Worm (Caenorhabditis elegans): Measurements from ENCODE around the gene C08E8.1.
"Not testable (repeated sequence)": the region's sequence is repeated elsewhere in the genome, so short reads cannot be mapped to it uniquely, and the experiment has no call there.

Gene C08E8.1

ce11 chrV:18362402-18362801, at the start of gene C08E8.1:
Gene C08E8.1, minus strand, starts transcription at chrV:18362502.
- no peak for TF ChIP-seq B0310.2 (tag; optimal IDR thresholded peaks at IDR 0.05)
- no peak for TF ChIP-seq ets-7 (tag; optimal IDR thresholded peaks at IDR 0.05)
- no peak for TF ChIP-seq F13C5.2 (tag; optimal IDR thresholded peaks at IDR 0.05)
- TF ChIP-seq sea-1 (GFP tag; conservative IDR thresholded peaks at IDR 0.05): no peak
- TF ChIP-seq hmbx-1 (tag; optimal IDR thresholded peaks at IDR 0.05): no peak
- TF ChIP-seq hnd-1 (tag; optimal IDR thresholded peaks at IDR 0.05): no peak
- no peak for TF ChIP-seq scrt-1 (GFP tag; IDR thresholded peaks at IDR 0.05)
- no peak for TF ChIP-seq pes-1 (GFP tag; IDR thresholded peaks at IDR 0.05)
- no peak for TF ChIP-seq tbx-37 (GFP tag; conservative IDR thresholded peaks at IDR 0.05)
- TF ChIP-seq ceh-13 (GFP tag; optimal IDR thresholded peaks at IDR 0.05): no peak
- no peak for TF ChIP-seq aly-1 (tag; optimal IDR thresholded peaks at IDR 0.05)
- TF ChIP-seq tbx-11 (GFP tag; IDR thresholded peaks at IDR 0.05): no peak

ce11 chrV:18410142-18410541, 47.8 kb upstream of the C08E8.1 start, which contains the start of gene srh-207:
Gene srh-207, minus strand, starts transcription at chrV:18410242.
- TF ChIP-seq scrt-1 (GFP tag; IDR thresholded peaks at IDR 0.05) (no peak), B0310.2 (tag; optimal IDR thresholded peaks at IDR 0.05) (no peak), ama-1 (optimal IDR thresholded peaks at IDR 0.05) (no peak), hmbx-1 (tag; optimal IDR thresholded peaks at IDR 0.05) (no peak), hnd-1 (tag; optimal IDR thresholded peaks at IDR 0.05) (no peak), ceh-36 (tag; optimal IDR thresholded peaks at IDR 0.05) (no peak), sea-1 (GFP tag; conservative IDR thresholded peaks at IDR 0.05) (no peak), tbx-37 (GFP tag; conservative IDR thresholded peaks at IDR 0.05) (no peak), flt-1 (GFP tag; IDR thresholded peaks at IDR 0.05) (no peak), F13C5.2 (tag; optimal IDR thresholded peaks at IDR 0.05) (no peak), hmg-4 (GFP tag; optimal IDR thresholded peaks at IDR 0.05) (no peak), tbx-11 (GFP tag; IDR thresholded peaks at IDR 0.05) (no peak), aly-1 (tag; optimal IDR thresholded peaks at IDR 0.05) (no peak), pes-1 (GFP tag; IDR thresholded peaks at IDR 0.05) (no peak), ceh-13 (GFP tag; optimal IDR thresholded peaks at IDR 0.05) (no peak), tra-4 (tag; optimal IDR thresholded peaks at IDR 0.05) (no peak), ets-7 (tag; optimal IDR thresholded peaks at IDR 0.05) (no peak)

DNA sequence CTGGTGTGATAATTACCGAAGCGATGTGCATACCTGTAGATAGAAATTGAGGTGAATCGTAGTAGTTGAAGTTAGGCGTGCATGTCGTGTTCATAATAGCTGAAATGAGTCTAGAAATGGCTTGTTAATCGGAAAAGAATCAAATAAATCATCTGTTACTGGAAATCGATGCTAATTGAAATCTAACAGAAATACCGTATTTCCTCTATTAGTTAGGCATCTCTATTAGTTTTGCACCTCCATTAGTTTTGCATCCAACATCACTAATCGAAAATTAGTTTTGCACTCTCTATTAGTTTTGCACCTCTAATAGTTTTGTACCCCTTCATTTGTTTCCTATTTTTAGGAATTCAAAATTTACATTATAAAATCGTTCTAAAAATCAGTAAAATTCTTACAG, 42.5 kb upstream of the C08E8.1 start, which contains the start of gene srh-209:
TSS of gene srh-209 (minus strand) at position 101 of the 400 bp plus-strand sequence.
- not testable (repeated sequence) for TF ChIP-seq hmg-4 (GFP tag; optimal IDR thresholded peaks at IDR 0.05); flt-1 (GFP tag; IDR thresholded peaks at IDR 0.05); tbx-37 (GFP tag; conservative IDR thresholded peaks at IDR 0.05)

DNA sequence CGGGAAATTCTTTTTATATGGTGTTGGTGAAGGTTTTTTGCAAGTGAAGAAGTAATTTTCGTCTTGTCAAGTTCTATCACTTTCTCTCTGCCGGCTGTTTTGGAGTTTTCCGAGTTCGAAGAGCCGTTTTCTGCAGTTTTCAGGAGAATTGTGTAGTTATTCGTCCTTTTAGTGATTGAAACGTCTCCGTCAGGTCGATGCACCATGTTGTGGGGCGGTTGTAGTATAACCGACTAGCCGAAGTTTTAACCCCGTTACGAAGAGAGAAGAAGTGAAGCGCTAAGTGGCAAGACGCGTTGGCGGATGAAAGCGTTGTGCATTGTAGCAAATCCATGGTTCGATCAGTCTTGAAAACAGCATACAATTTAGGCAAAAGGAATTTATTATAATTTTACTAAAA, 40.4 kb upstream of the C08E8.1 start:
- no peak for TF ChIP-seq tra-4 (tag; optimal IDR thresholded peaks at IDR 0.05)
- no peak for TF ChIP-seq hmbx-1 (tag; optimal IDR thresholded peaks at IDR 0.05)
- TF ChIP-seq scrt-1 (GFP tag; IDR thresholded peaks at IDR 0.05): no peak
- no peak for TF ChIP-seq aly-1 (tag; optimal IDR thresholded peaks at IDR 0.05)
- no peak for TF ChIP-seq ama-1 (optimal IDR thresholded peaks at IDR 0.05)
- TF ChIP-seq F13C5.2 (tag; optimal IDR thresholded peaks at IDR 0.05): no peak
- no peak for TF ChIP-seq pes-1 (GFP tag; IDR thresholded peaks at IDR 0.05)
- no peak for TF ChIP-seq ets-7 (tag; optimal IDR thresholded peaks at IDR 0.05)
- TF ChIP-seq tbx-37 (GFP tag; conservative IDR thresholded peaks at IDR 0.05): no peak
- no peak for TF ChIP-seq B0310.2 (tag; optimal IDR thresholded peaks at IDR 0.05)
- TF ChIP-seq sea-1 (GFP tag; conservative IDR thresholded peaks at IDR 0.05): no peak
- no peak for TF ChIP-seq hnd-1 (tag; optimal IDR thresholded peaks at IDR 0.05)
- TF ChIP-seq ceh-13 (GFP tag; optimal IDR thresholded peaks at IDR 0.05): no peak

DNA sequence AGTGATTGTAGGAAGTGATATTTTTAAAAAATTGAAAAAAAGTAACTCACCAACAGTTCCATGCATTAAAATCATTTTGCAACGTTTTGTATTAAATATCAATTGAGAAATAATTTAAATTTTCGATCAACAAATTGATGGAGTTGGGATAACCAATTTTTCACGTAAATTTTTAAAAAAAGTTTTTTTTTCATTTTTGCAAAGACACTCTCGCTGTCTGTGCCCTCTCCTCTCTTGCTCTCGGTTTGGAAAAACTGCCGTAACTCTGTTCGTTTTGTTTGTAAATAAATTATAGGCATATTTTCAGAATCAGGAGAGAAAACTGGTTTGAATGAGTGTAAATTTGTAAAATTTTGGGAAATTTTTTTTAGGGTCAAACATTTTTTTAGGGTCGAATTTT, 35.5 kb upstream of the C08E8.1 start, which contains the start of gene Y51A2B.16:
TSS of gene Y51A2B.16 (minus strand) at position 101 of the 400 bp plus-strand sequence.
- TF ChIP-seq hmbx-1 (tag; optimal IDR thresholded peaks at IDR 0.05) (no peak), sea-1 (GFP tag; conservative IDR thresholded peaks at IDR 0.05) (no peak), hmg-4 (GFP tag; optimal IDR thresholded peaks at IDR 0.05) (no peak)

ce11 chrV:18395649-18396048, 33.3 kb upstream of the C08E8.1 start, which contains the start of gene Y51A2B.9:
Gene Y51A2B.9, minus strand, starts transcription at chrV:18395749.
- TF ChIP-seq scrt-1 (GFP tag; IDR thresholded peaks at IDR 0.05): no peak

DNA sequence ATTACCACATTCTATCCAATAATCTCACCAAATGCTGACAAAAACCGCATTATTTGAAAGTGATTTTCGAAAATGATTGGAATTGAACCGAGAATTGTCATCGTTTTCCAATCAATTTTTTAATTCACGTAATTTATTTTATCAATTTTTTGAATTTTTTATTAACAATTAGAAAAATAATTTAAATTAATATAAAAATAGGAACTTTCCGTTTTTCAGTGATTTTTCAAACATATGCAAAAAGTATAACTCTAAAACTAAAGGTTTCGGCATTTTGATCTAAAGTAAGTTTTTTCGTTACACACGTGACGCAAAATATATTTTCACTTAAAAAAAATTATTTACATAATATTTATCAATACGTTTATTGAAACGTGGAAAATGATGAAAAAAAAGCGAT, 31.9 kb upstream of the C08E8.1 start, which contains the start of gene Y51A2B.6:
TSS of gene Y51A2B.6 (minus strand) at position 101 of the 400 bp plus-strand sequence.
- TF ChIP-seq hmbx-1 (tag; optimal IDR thresholded peaks at IDR 0.05): no peak

ce11 chrV:18389046-18389445, 26.7 kb upstream of the C08E8.1 start, which contains the start of the genes Y51A2B.4 and Y51A2B.5:
Gene Y51A2B.4, minus strand, starts transcription at chrV:18389146.
Gene Y51A2B.5, plus strand, starts transcription at chrV:18389277.
- no peak for TF ChIP-seq hnd-1 (tag; optimal IDR thresholded peaks at IDR 0.05)
- TF ChIP-seq ceh-36 (tag; optimal IDR thresholded peaks at IDR 0.05): no peak
- no peak for TF ChIP-seq hmbx-1 (tag; optimal IDR thresholded peaks at IDR 0.05)
- no peak for TF ChIP-seq ceh-13 (GFP tag; optimal IDR thresholded peaks at IDR 0.05)
- no peak for TF ChIP-seq sea-1 (GFP tag; conservative IDR thresholded peaks at IDR 0.05)
- no peak for TF ChIP-seq B0310.2 (tag; optimal IDR thresholded peaks at IDR 0.05)
- no peak for TF ChIP-seq tra-4 (tag; optimal IDR thresholded peaks at IDR 0.05)
- TF ChIP-seq tbx-11 (GFP tag; IDR thresholded peaks at IDR 0.05): no peak
- no peak for TF ChIP-seq pes-1 (GFP tag; IDR thresholded peaks at IDR 0.05)
- no peak for TF ChIP-seq flt-1 (GFP tag; IDR thresholded peaks at IDR 0.05)
- no peak for TF ChIP-seq hmg-4 (GFP tag; optimal IDR thresholded peaks at IDR 0.05)
- no peak for TF ChIP-seq ets-7 (tag; optimal IDR thresholded peaks at IDR 0.05)
- TF ChIP-seq aly-1 (tag; optimal IDR thresholded peaks at IDR 0.05): no peak
- no peak for TF ChIP-seq tbx-37 (GFP tag; conservative IDR thresholded peaks at IDR 0.05)
- TF ChIP-seq ama-1 (optimal IDR thresholded peaks at IDR 0.05): no peak

All from whole organism, early embryonic.